Fruit fly (Drosophila melanogaster) whole organism, pupa: ENCODE data around the gene Ogdh.

ENCODE experiments used
- CG13204 ChIP-seq: fragments of 200-800 bp; sonication (Bioruptor generic); optimal IDR thresholded peaks from 2 replicates; lab custom pipeline; 2018; ENCODE audit warnings: missing biosample characterization, mild to moderate bottlenecking, missing genetic modification characterization, moderate library complexity
- CG15710 ChIP-seq: fragments of 200-800 bp; sonication (Bioruptor generic); optimal IDR thresholded peaks from 2 replicates; lab custom pipeline; 2018; ENCODE audit warnings: missing biosample characterization, mild to moderate bottlenecking, missing genetic modification characterization, moderate library complexity
- CG17806 ChIP-seq: fragments of 200-800 bp; sonication (Bioruptor generic); optimal IDR thresholded peaks from 2 replicates; lab custom pipeline; 2018; ENCODE audit warnings: missing biosample characterization, mild to moderate bottlenecking, missing genetic modification characterization, moderate library complexity
- CG9948 ChIP-seq: fragments of 200-800 bp; sonication (Bioruptor generic); optimal IDR thresholded peaks from 2 replicates; lab custom pipeline; 2018; ENCODE audit warnings: missing biosample characterization, mild to moderate bottlenecking, missing genetic modification characterization, moderate library complexity
- EcR ChIP-seq: fragments of 200-800 bp; sonication (Bioruptor generic); optimal IDR thresholded peaks from 3 replicates; lab custom pipeline; 2019; ENCODE audit warnings: missing biosample characterization, missing genetic modification characterization, mild to moderate bottlenecking, moderate library complexity, missing genetic modification reagents
- Pif1A ChIP-seq: fragments of 200-800 bp; sonication (Bioruptor generic); optimal IDR thresholded peaks from 3 replicates; lab custom pipeline; 2016; ENCODE audit warnings: missing biosample characterization, missing genetic modification characterization
- fd96Ca ChIP-seq: fragments of 200-800 bp; sonication (Bioruptor generic); IDR thresholded peaks from 3 replicates; pipeline ENCODE4 v1.3.6; 2022; ENCODE audit warnings: missing biosample characterization, missing genetic modification characterization

- TF ChIP-seq CG15710 (tag; lab: Kevin White, UChicago) (no peak), CG17806 (tag; lab: Kevin White, UChicago) (no peak), CG13204 (no peak), EcR (GFP tag; lab: Kevin White, UChicago) (no peak), CG9948 (tag; lab: Kevin White, UChicago) (no peak), fd96Ca (GFP tag; lab: Robert Waterston, UW) (no peak), Pif1A (GFP tag; lab: Kevin White, UChicago) (no peak)
Observed at dm6 chr3L:17006250-17006693, 51.6 kb downstream of the Ogdh start.
